Worm (Caenorhabditis elegans) whole organism, early embryonic: Measurements from ENCODE around the gene BE0003N10.1.

Experiments used
- B0310.2 ChIP-seq: sonication (generic microtip); optimal IDR thresholded peaks from 2 replicates; lab custom pipeline; 2016; ENCODE audit warnings: mild to moderate bottlenecking, missing genetic modification characterization, missing compliant biosample characterization
- ama-1 ChIP-seq: fragments of 150-350 bp; optimal IDR thresholded peaks from 2 replicates; lab custom pipeline; 2014
- ceh-13 ChIP-seq: fragments of 200-800 bp; sonication (Bioruptor generic); optimal IDR thresholded peaks from 2 replicates; lab custom pipeline; 2018; ENCODE audit warnings: mild to moderate bottlenecking, missing genetic modification characterization, missing compliant biosample characterization
- ceh-36 ChIP-seq: sonication (generic microtip); optimal IDR thresholded peaks from 2 replicates; lab custom pipeline; 2016; ENCODE audit warnings: missing genetic modification characterization, inconsistent platforms, missing compliant biosample characterization
- flt-1 ChIP-seq: fragments of 200-800 bp; sonication (Bioruptor generic); IDR thresholded peaks from 2 replicates; pipeline ENCODE4 v1.3.6; 2022; ENCODE audit warnings: missing genetic modification characterization, missing compliant biosample characterization
- hmbx-1 ChIP-seq: sonication (generic microtip); optimal IDR thresholded peaks from 2 replicates; lab custom pipeline; 2016; ENCODE audit warnings: mild to moderate bottlenecking, missing genetic modification characterization, missing compliant biosample characterization
- hmg-4 ChIP-seq: fragments of 200-800 bp; sonication (Bioruptor generic); optimal IDR thresholded peaks from 2 replicates; lab custom pipeline; 2018; ENCODE audit warnings: mild to moderate bottlenecking, missing genetic modification characterization, missing compliant biosample characterization
- hnd-1 ChIP-seq: sonication (generic microtip); optimal IDR thresholded peaks from 2 replicates; lab custom pipeline; 2016; ENCODE audit warnings: missing genetic modification characterization, missing compliant biosample characterization
- pes-1 ChIP-seq: fragments of 200-800 bp; sonication (Bioruptor generic); IDR thresholded peaks from 2 replicates; pipeline ENCODE4 v1.3.6; 2022; ENCODE audit warnings: missing genetic modification reagents, missing genetic modification characterization, missing compliant biosample characterization
- sea-1 ChIP-seq: fragments of 200-800 bp; sonication (Bioruptor generic); conservative IDR thresholded peaks from 2 replicates; pipeline ENCODE4 v1.3.6; 2022; ENCODE audit warnings: missing genetic modification characterization, missing compliant biosample characterization
- tbx-37 ChIP-seq: fragments of 200-800 bp; sonication (Bioruptor generic); conservative IDR thresholded peaks from 2 replicates; pipeline ENCODE4 v1.3.6; 2022; ENCODE audit warnings: missing genetic modification reagents, missing genetic modification characterization, missing compliant biosample characterization
- tra-4 ChIP-seq: sonication (generic microtip); optimal IDR thresholded peaks from 2 replicates; lab custom pipeline; 2017; ENCODE audit warnings: missing genetic modification characterization, missing compliant biosample characterization

DNA sequence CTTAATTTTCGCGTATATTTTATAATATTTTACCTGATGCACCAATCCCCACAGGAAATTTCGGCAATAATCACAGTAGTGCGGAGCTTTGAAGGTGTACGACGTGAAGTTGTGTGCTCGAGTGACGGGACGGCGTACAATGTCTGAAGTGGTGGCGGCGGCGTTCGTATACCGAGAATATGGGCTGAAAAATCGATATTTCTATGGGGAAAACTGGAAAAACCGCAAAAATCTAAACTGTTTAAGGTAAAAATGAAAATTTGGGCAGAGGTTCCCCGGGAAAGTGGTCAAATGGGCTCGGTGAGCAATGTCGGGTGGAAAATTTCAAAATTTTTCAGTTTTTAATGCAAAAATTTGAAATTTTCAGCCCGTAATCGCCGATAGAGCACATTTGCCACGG, 2.4 kb upstream of the BE0003N10.1 start:
- TF ChIP-seq tra-4, result no peak
- no peak for TF ChIP-seq sea-1 (GFP tag; lab: Robert Waterston, UW)
- TF ChIP-seq tbx-37, result no peak
- no peak for TF ChIP-seq ama-1 (lab: Kevin White, UChicago)
- no peak for TF ChIP-seq flt-1 (GFP tag; lab: Robert Waterston, UW)
- TF ChIP-seq hmbx-1 (tag; lab: Kevin White, UChicago), result no peak
- TF ChIP-seq pes-1, result no peak
- no peak for TF ChIP-seq hnd-1 (tag; lab: Kevin White, UChicago)
- no peak for TF ChIP-seq ceh-13 (GFP tag; lab: Kevin White, UChicago)
- no peak for TF ChIP-seq ceh-36
- no peak for TF ChIP-seq B0310.2 (tag; lab: Kevin White, UChicago)
- no peak for TF ChIP-seq hmg-4 (GFP tag; lab: Kevin White, UChicago)
